Worm (Caenorhabditis elegans) whole organism, L1 larva: ENCODE results near the gene sri-18.

ENCODE experiments used
- C34B4.2 ChIP-seq: sonication (generic microtip); optimal IDR thresholded peaks from 2 replicates; lab custom pipeline; 2017; ENCODE audit warnings: mild to moderate bottlenecking, missing genetic modification characterization, missing compliant biosample characterization
- F16B12.6 ChIP-seq: fragments of 150-350 bp; optimal IDR thresholded peaks from 2 replicates; lab custom pipeline; 2014; ENCODE audit warnings: missing biosample characterization, missing genetic modification characterization
- Y116A8C.19 ChIP-seq: sonication (generic microtip); optimal IDR thresholded peaks from 2 replicates; lab custom pipeline; 2016; ENCODE audit warnings: missing compliant biosample characterization, missing genetic modification characterization, borderline replicate concordance
- aha-1 ChIP-seq: fragments of 150-350 bp; optimal IDR thresholded peaks from 2 replicates; lab custom pipeline; 2014; ENCODE audit warnings: missing biosample characterization, missing genetic modification characterization
- aly-2 ChIP-seq: fragments of 150-350 bp; optimal IDR thresholded peaks from 2 replicates; lab custom pipeline; 2014; ENCODE audit warnings: missing biosample characterization, missing genetic modification characterization
- ceh-8 ChIP-seq: fragments of 200-800 bp; sonication (Bioruptor generic); optimal IDR thresholded peaks from 2 replicates; lab custom pipeline; 2018; ENCODE audit warnings: mild to moderate bottlenecking, missing genetic modification characterization, moderate library complexity, missing compliant biosample characterization
- ces-1 ChIP-seq: fragments of 150-350 bp; optimal IDR thresholded peaks from 2 replicates; lab custom pipeline; 2014; ENCODE audit warnings: missing biosample characterization, missing genetic modification reagents, missing genetic modification characterization
- dpl-1 ChIP-seq, 3 experiments: fragments of 150-350 bp in 2 of 3; sonication (generic microtip) in 1 of 3; optimal IDR thresholded peaks; 2 replicates each; lab custom pipeline; 2014 to 2017; ENCODE audit warnings: missing biosample characterization in 3 of 3, missing genetic modification characterization in 3 of 3, missing genetic modification reagents in 3 of 3
- dsc-1 ChIP-seq: sonication (generic microtip); optimal IDR thresholded peaks from 2 replicates; lab custom pipeline; 2016; ENCODE audit warnings: mild to moderate bottlenecking, missing genetic modification characterization, missing compliant biosample characterization
- efl-1 ChIP-seq, 4 experiments: fragments of 150-350 bp; optimal IDR thresholded peaks in 3 of 4; peaks in 1 of 4; 1 replicate in 1 of 4; 2 replicates in 3 of 4; lab custom pipeline; 2014; ENCODE audit warnings: missing biosample characterization in 2 of 4, missing genetic modification characterization in 2 of 4, missing genetic modification reagents in 2 of 4
- egl-13 ChIP-seq: sonication (generic microtip); optimal IDR thresholded peaks from 2 replicates; lab custom pipeline; 2016; ENCODE audit warnings: missing genotype, missing genetic modification reagents, missing genetic modification characterization, missing compliant biosample characterization
- egl-27 ChIP-seq, 2 experiments: fragments of 150-350 bp in 1 of 2; sonication (generic microtip); optimal IDR thresholded peaks; 3 replicates each; lab custom pipeline; 2017 to 2018; ENCODE audit warnings: missing biosample characterization in 2 of 2, missing genetic modification characterization in 2 of 2, missing genetic modification reagents in 2 of 2
- elt-2 ChIP-seq: sonication (generic microtip); optimal IDR thresholded peaks from 2 replicates; lab custom pipeline; 2016; ENCODE audit warnings: missing genetic modification characterization, mild to moderate bottlenecking, inconsistent platforms, missing compliant biosample characterization, missing genetic modification reagents
- grh-1 ChIP-seq: fragments of 200-800 bp; sonication (Bioruptor generic); IDR thresholded peaks from 2 replicates; pipeline ENCODE4 v1.3.6; 2022; ENCODE audit warnings: missing genetic modification reagents, missing genetic modification characterization, missing compliant biosample characterization
- hlh-4 ChIP-seq: sonication (generic microtip); optimal IDR thresholded peaks from 2 replicates; lab custom pipeline; 2016; ENCODE audit warnings: mild to moderate bottlenecking, missing genetic modification characterization, missing compliant biosample characterization
- isw-1 ChIP-seq: fragments of 200-800 bp; sonication (Bioruptor generic); IDR thresholded peaks from 2 replicates; pipeline ENCODE4 v1.3.6; 2022; ENCODE audit warnings: missing genetic modification characterization, missing compliant biosample characterization
- jun-1 ChIP-seq: fragments of 150-350 bp; optimal IDR thresholded peaks from 2 replicates; lab custom pipeline; 2014; ENCODE audit warnings: missing biosample characterization, missing genetic modification reagents, missing genetic modification characterization
- lin-14 ChIP-seq: fragments of 200-800 bp; sonication (Bioruptor generic); optimal IDR thresholded peaks from 2 replicates; lab custom pipeline; 2018; ENCODE audit warnings: mild to moderate bottlenecking, missing genetic modification characterization, moderate library complexity, missing compliant biosample characterization
- lin-15B ChIP-seq: fragments of 150-350 bp; sonication (generic microtip); optimal IDR thresholded peaks from 3 replicates; lab custom pipeline; 2014; ENCODE audit warnings: missing biosample characterization, missing genetic modification characterization
- lin-35 ChIP-seq, 2 experiments: fragments of 150-350 bp; optimal IDR thresholded peaks; 2 replicates each; lab custom pipeline; 2014; ENCODE audit warnings: missing biosample characterization in 2 of 2, missing genetic modification characterization in 2 of 2, missing genetic modification reagents in 2 of 2
- mab-9 ChIP-seq: fragments of 200-800 bp; sonication (Bioruptor generic); IDR thresholded peaks from 2 replicates; pipeline ENCODE4 v1.3.6; 2022; ENCODE audit warnings: missing genetic modification reagents, missing genetic modification characterization, missing compliant biosample characterization
- nhr-47 ChIP-seq: sonication (generic microtip); optimal IDR thresholded peaks from 2 replicates; lab custom pipeline; 2016; ENCODE audit warnings: mild to moderate bottlenecking, missing genetic modification characterization, moderate library complexity, missing compliant biosample characterization
- nhr-71 ChIP-seq: sonication (generic microtip); optimal IDR thresholded peaks from 2 replicates; lab custom pipeline; 2016; ENCODE audit warnings: mild to moderate bottlenecking, missing genetic modification characterization, moderate library complexity, missing compliant biosample characterization
- nhr-76 ChIP-seq: sonication (generic microtip); optimal IDR thresholded peaks from 2 replicates; lab custom pipeline; 2017; ENCODE audit warnings: missing biosample characterization, missing genetic modification characterization
- nhr-77 ChIP-seq: fragments of 150-350 bp; optimal IDR thresholded peaks from 2 replicates; lab custom pipeline; 2014; ENCODE audit warnings: missing biosample characterization, missing genetic modification characterization
- pax-3 ChIP-seq: fragments of 200-800 bp; sonication (Bioruptor generic); optimal IDR thresholded peaks from 2 replicates; lab custom pipeline; 2018; ENCODE audit warnings: mild to moderate bottlenecking, missing genetic modification characterization, moderate library complexity, missing compliant biosample characterization
- pqm-1 ChIP-seq: sonication (generic microtip); optimal IDR thresholded peaks from 3 replicates; lab custom pipeline; 2017; ENCODE audit warnings: missing biosample characterization, missing genetic modification characterization
- skn-1 ChIP-seq: fragments of 150-350 bp; optimal IDR thresholded peaks from 2 replicates; lab custom pipeline; 2014; ENCODE audit warnings: missing biosample characterization, missing genetic modification characterization
- snpc-4 ChIP-seq: fragments of 150-350 bp; optimal IDR thresholded peaks from 2 replicates; lab custom pipeline; 2014; ENCODE audit warnings: missing biosample characterization, missing genetic modification characterization
- snu-23 ChIP-seq: sonication (generic microtip); optimal IDR thresholded peaks from 2 replicates; lab custom pipeline; 2016; ENCODE audit warnings: missing genetic modification characterization, missing compliant biosample characterization
- sup-37 ChIP-seq: fragments of 200-800 bp; sonication (Bioruptor generic); optimal IDR thresholded peaks from 2 replicates; lab custom pipeline; 2018; ENCODE audit warnings: mild to moderate bottlenecking, missing genetic modification characterization, missing compliant biosample characterization
- swsn-7 ChIP-seq: sonication (generic microtip); optimal IDR thresholded peaks from 2 replicates; lab custom pipeline; 2016; ENCODE audit warnings: missing genetic modification characterization, missing compliant biosample characterization
- tlp-1 ChIP-seq: fragments of 150-350 bp; optimal IDR thresholded peaks from 2 replicates; lab custom pipeline; 2014; ENCODE audit warnings: missing biosample characterization, missing genetic modification characterization
- unc-30 ChIP-seq: sonication (generic microtip); optimal IDR thresholded peaks from 2 replicates; lab custom pipeline; 2017; ENCODE audit warnings: missing biosample characterization, missing genetic modification characterization
- unc-98 ChIP-seq: fragments of 200-800 bp; sonication (Bioruptor generic); IDR thresholded peaks from 2 replicates; pipeline ENCODE4 v1.3.6; 2022; ENCODE audit warnings: missing genetic modification characterization, missing compliant biosample characterization
- vab-15 ChIP-seq: sonication (generic microtip); optimal IDR thresholded peaks from 2 replicates; lab custom pipeline; 2017; ENCODE audit warnings: missing genotype, mild to moderate bottlenecking, missing genetic modification characterization, missing compliant biosample characterization
- zag-1 ChIP-seq: fragments of 150-350 bp; optimal IDR thresholded peaks from 2 replicates; lab custom pipeline; 2014; ENCODE audit warnings: missing biosample characterization, missing genetic modification characterization
- zip-4 ChIP-seq: fragments of 200-800 bp; sonication (Bioruptor generic); optimal IDR thresholded peaks from 2 replicates; lab custom pipeline; 2018; ENCODE audit warnings: mild to moderate bottlenecking, missing genetic modification characterization, moderate library complexity, missing compliant biosample characterization
- ztf-11 ChIP-seq, 2 experiments: sonication (generic microtip); optimal IDR thresholded peaks; 2 replicates each; lab custom pipeline; 2016 to 2017; ENCODE audit warnings: missing genetic modification characterization in 2 of 2, missing biosample characterization in 1 of 2, missing compliant biosample characterization in 1 of 2
- ztf-4 ChIP-seq: fragments of 150-350 bp; optimal IDR thresholded peaks from 2 replicates; lab custom pipeline; 2014; ENCODE audit warnings: missing biosample characterization, missing genetic modification characterization

Gene sri-18

ce11 chrV:10270214-10270613, 9.9 kb upstream of the sri-18 start, which contains the start of gene ric-4:
Gene ric-4 (minus strand): TSS chrV:10270314.
- TF ChIP-seq isw-1 (GFP tag; lab: Robert Waterston, UW) (no peak), dsc-1 (peak; percentile 14)

ce11 chrV:10266050-10266449, 5.7 kb upstream of the sri-18 start:
- TF ChIP-seq tlp-1 (tag; lab: Kevin White, UChicago), result no peak
- TF ChIP-seq zip-4 (GFP tag; lab: Kevin White, UChicago), result no peak
- TF ChIP-seq snpc-4 (tag; lab: Kevin White, UChicago), result no peak
- no peak for TF ChIP-seq vab-15 (tag; lab: Kevin White, UChicago)
- no peak for TF ChIP-seq snu-23
- no peak for TF ChIP-seq unc-98
- TF ChIP-seq skn-1 (tag; lab: Kevin White, UChicago), result no peak
- no peak for TF ChIP-seq aly-2
- TF ChIP-seq hlh-4, result no peak
- TF ChIP-seq ceh-8 (GFP tag; lab: Kevin White, UChicago), result no peak
- TF ChIP-seq mab-9 (GFP tag; lab: Robert Waterston, UW), result no peak
- TF ChIP-seq zag-1 (tag; lab: Kevin White, UChicago), result no peak
- no peak for TF ChIP-seq nhr-77
- no peak for TF ChIP-seq ztf-4 (tag; lab: Kevin White, UChicago)
- no peak for TF ChIP-seq lin-15B (tag; lab: Kevin White, UChicago)
- TF ChIP-seq egl-13 (tag; lab: Kevin White, UChicago), result no peak
- TF ChIP-seq unc-30 (tag; lab: Kevin White, UChicago), result no peak
- no peak for TF ChIP-seq nhr-76
- no peak for TF ChIP-seq lin-14
- TF ChIP-seq, all 84 proteins: peak for 0

ce11 chrV:10265019-10265418, 4.7 kb upstream of the sri-18 start:
- TF ChIP-seq pqm-1 (tag; lab: Kevin White, UChicago), result no peak
- peak; percentile 6 for TF ChIP-seq nhr-47 (tag; lab: Kevin White, UChicago)
- TF ChIP-seq aha-1 (tag; lab: Kevin White, UChicago), result no peak
- no peak for TF ChIP-seq snpc-4 (tag; lab: Kevin White, UChicago)
- TF ChIP-seq lin-14, result peak; percentile 56
- TF ChIP-seq ces-1 (GFP tag; lab: Kevin White, UChicago), result peak; percentile 10
- peak; percentile 18 for TF ChIP-seq nhr-71 (tag; lab: Kevin White, UChicago)

- no peak for TF ChIP-seq ceh-8 (GFP tag; lab: Kevin White, UChicago)
- TF ChIP-seq skn-1 (tag; lab: Kevin White, UChicago), result no peak
- TF ChIP-seq swsn-7 (tag; lab: Kevin White, UChicago), result no peak
- peak in 1 of 2 experiments; percentile 32 for TF ChIP-seq lin-35 (GFP tag; optimal IDR thresholded peaks at IDR 0.05; lab: Kevin White, UChicago)
- no peak for TF ChIP-seq egl-27 (tag; optimal IDR thresholded peaks at IDR 0.05; lab: Kevin White, UChicago)
- TF ChIP-seq isw-1 (GFP tag; lab: Robert Waterston, UW), result no peak
- TF ChIP-seq ces-1 (GFP tag; lab: Kevin White, UChicago), result no peak
- TF ChIP-seq C34B4.2 (tag; lab: Kevin White, UChicago), result no peak
- no peak for TF ChIP-seq grh-1 (GFP tag; lab: Robert Waterston, UW)
- TF ChIP-seq elt-2, result peak; percentile 70
- TF ChIP-seq dpl-1 (GFP tag; optimal IDR thresholded peaks at IDR 0.05; lab: Kevin White, UChicago), result no peak
- TF ChIP-seq F16B12.6, result no peak
- no peak for TF ChIP-seq jun-1 (tag; lab: Kevin White, UChicago)
- no peak for TF ChIP-seq Y116A8C.19 (tag; lab: Kevin White, UChicago)
- TF ChIP-seq efl-1 (optimal IDR thresholded peaks at IDR 0.05; lab: Kevin White, UChicago), result no peak
- TF ChIP-seq efl-1 (GFP tag; optimal IDR thresholded peaks at IDR 0.05 in 1 of 2; lab: Kevin White, UChicago), result peak in 1 of 2 experiments; percentile 39
- TF ChIP-seq mab-9 (GFP tag; lab: Robert Waterston, UW), result no peak
- TF ChIP-seq tlp-1 (tag; lab: Kevin White, UChicago), result no peak
- peak; percentile 17 for TF ChIP-seq lin-14
- TF ChIP-seq sup-37 (GFP tag; lab: Kevin White, UChicago), result no peak
- TF ChIP-seq pax-3, result no peak
- no peak for TF ChIP-seq aha-1 (tag; lab: Kevin White, UChicago)
- no peak for TF ChIP-seq snpc-4 (tag; lab: Kevin White, UChicago)
- no peak for TF ChIP-seq ztf-11 (tag; optimal IDR thresholded peaks at IDR 0.05; lab: Kevin White, UChicago)
Observed at ce11 chrV:10256050-10256449, 4.3 kb downstream of the sri-18 start, which contains the start of gene nhr-232. Gene nhr-232 (plus strand): TSS chrV:10256170.
